Worm (Caenorhabditis elegans): Measurements from ENCODE around the gene Y81G3A.6.

Y81G3A.6 gene

ce11 chrII:13117135-13117534 lies 34.8 kb upstream of the Y81G3A.6 start, which contains the start of gene gfm-1 (continued):
- TF ChIP-seq alr-1 (tag; optimal IDR thresholded peaks at IDR 0.05) = no peak
- peak; percentile 44 to 77 for TF ChIP-seq lsy-2 (tag; optimal IDR thresholded peaks at IDR 0.05)
- no peak for TF ChIP-seq nhr-10 (tag; optimal IDR thresholded peaks at IDR 0.05)
- peak; percentile 82 for TF ChIP-seq sma-9 (GFP tag; optimal IDR thresholded peaks at IDR 0.05)
- TF ChIP-seq sma-9 (tag; optimal IDR thresholded peaks at IDR 0.05) = no peak
- TF ChIP-seq ama-1 (optimal IDR thresholded peaks at IDR 0.05) = no peak
- peak in 1 of 2 experiments; percentile 12 for TF ChIP-seq mdl-1 (tag; optimal IDR thresholded peaks at IDR 0.05)
- peak; percentile 73 for TF ChIP-seq snpc-4 (tag; optimal IDR thresholded peaks at IDR 0.05)
- TF ChIP-seq peb-1 (tag; optimal IDR thresholded peaks at IDR 0.05) = no peak
- TF ChIP-seq blmp-1 (tag; optimal IDR thresholded peaks at IDR 0.05; ENCODE audit: insufficient read depth) = no peak
- TF ChIP-seq nhr-12 (tag; optimal IDR thresholded peaks at IDR 0.05) = no peak
- peak; percentile 75 for TF ChIP-seq gmeb-1 (tag; optimal IDR thresholded peaks at IDR 0.05)
- TF ChIP-seq F13H6.1 (tag; optimal IDR thresholded peaks at IDR 0.05) = peak; percentile 71
- TF ChIP-seq dmd-4 (tag; optimal IDR thresholded peaks at IDR 0.05) = no peak
- TF ChIP-seq elt-1 (tag; optimal IDR thresholded peaks at IDR 0.05) = no peak
- TF ChIP-seq mab-5 (tag; optimal IDR thresholded peaks at IDR 0.05) = no peak
- no peak for TF ChIP-seq lin-39 (tag; optimal IDR thresholded peaks at IDR 0.05)
- TF ChIP-seq nhr-129 (tag; optimal IDR thresholded peaks at IDR 0.05) = no peak
- no peak for TF ChIP-seq elt-3 (tag; optimal IDR thresholded peaks at IDR 0.05)
- peak; percentile 72 for TF ChIP-seq sem-4 (tag; optimal IDR thresholded peaks at IDR 0.05)
- TF ChIP-seq nhr-77 (tag; optimal IDR thresholded peaks at IDR 0.05) = no peak
- no peak for TF ChIP-seq Y55F3AM.14 (GFP tag; optimal IDR thresholded peaks at IDR 0.05)

- TF ChIP-seq fos-1 (tag; optimal IDR thresholded peaks at IDR 0.05) (no peak), unc-55 (GFP tag; optimal IDR thresholded peaks at IDR 0.05) (no peak), nhr-21 (tag; optimal IDR thresholded peaks at IDR 0.05) (no peak), nhr-25 (tag; optimal IDR thresholded peaks at IDR 0.05) (no peak), ZK546.5 (tag; optimal IDR thresholded peaks at IDR 0.05) (no peak), crh-2 (tag; optimal IDR thresholded peaks at IDR 0.05) (no peak), gmeb-1 (tag; optimal IDR thresholded peaks at IDR 0.05) (no peak), nhr-12 (tag; optimal IDR thresholded peaks at IDR 0.05) (no peak), alr-1 (tag; optimal IDR thresholded peaks at IDR 0.05) (no peak)
These were observed 34.4 kb upstream of the Y81G3A.6 start, which contains the start of gene rict-1 for ce11 chrII:13116710-13117109. TSS of gene rict-1 (minus strand) at chrII:13116810.

- TF ChIP-seq nhr-237 (tag; optimal IDR thresholded peaks at IDR 0.05) (no peak), ztf-11 (tag; optimal IDR thresholded peaks at IDR 0.05) (no peak), nhr-129 (tag; optimal IDR thresholded peaks at IDR 0.05) (no peak), unc-55 (GFP tag; optimal IDR thresholded peaks at IDR 0.05) (no peak), fos-1 (tag; optimal IDR thresholded peaks at IDR 0.05) (no peak), nhr-10 (tag; optimal IDR thresholded peaks at IDR 0.05) (no peak), unc-62 (GFP tag; optimal IDR thresholded peaks at IDR 0.05) (no peak), zag-1 (tag; optimal IDR thresholded peaks at IDR 0.05) (no peak), nhr-6 (tag; optimal IDR thresholded peaks at IDR 0.05) (no peak), nhr-25 (tag; optimal IDR thresholded peaks at IDR 0.05) (no peak), crh-2 (tag; optimal IDR thresholded peaks at IDR 0.05) (no peak), gmeb-1 (tag; optimal IDR thresholded peaks at IDR 0.05) (no peak), blmp-1 (tag; optimal IDR thresholded peaks at IDR 0.05; ENCODE audit: insufficient read depth) (no peak), unc-39 (tag; optimal IDR thresholded peaks at IDR 0.05) (no peak), nhr-21 (tag; optimal IDR thresholded peaks at IDR 0.05) (no peak)
These were observed 25.4 kb upstream of the Y81G3A.6 start, which contains the start of gene pqn-32 for ce11 chrII:13107719-13108118. TSS of gene pqn-32 (plus strand) at chrII:13108019.

ce11 chrII:13098175-13098574 lies 15.9 kb upstream of the Y81G3A.6 start, which contains the start of gene col-86:
TSS of gene col-86 (minus strand) at chrII:13098275.
- TF ChIP-seq mbf-1 (tag; optimal IDR thresholded peaks at IDR 0.05) = no peak
- TF ChIP-seq sem-4 (tag; optimal IDR thresholded peaks at IDR 0.05) = no peak
- no peak for TF ChIP-seq nhr-25 (tag; optimal IDR thresholded peaks at IDR 0.05)
- TF ChIP-seq ceh-82 (tag; optimal IDR thresholded peaks at IDR 0.05) = no peak
- TF ChIP-seq blmp-1 (tag; optimal IDR thresholded peaks at IDR 0.05; ENCODE audit: insufficient read depth) = no peak
- TF ChIP-seq nhr-21 (tag; optimal IDR thresholded peaks at IDR 0.05) = no peak
- TF ChIP-seq sma-3 (GFP tag; optimal IDR thresholded peaks at IDR 0.05) = no peak
- no peak for TF ChIP-seq snpc-4 (tag; optimal IDR thresholded peaks at IDR 0.05)
- no peak for TF ChIP-seq skn-1 (tag; optimal IDR thresholded peaks at IDR 0.05)
- TF ChIP-seq alr-1 (tag; optimal IDR thresholded peaks at IDR 0.05) = no peak
- no peak for TF ChIP-seq C34F6.9 (tag; optimal IDR thresholded peaks at IDR 0.05)
- no peak for TF ChIP-seq lin-11 (tag; optimal IDR thresholded peaks at IDR 0.05)
- TF ChIP-seq ceh-16 (tag; optimal IDR thresholded peaks at IDR 0.05) = no peak
- TF ChIP-seq mdl-1 (tag; optimal IDR thresholded peaks at IDR 0.05) = no peak
- TF ChIP-seq unc-39 (tag; optimal IDR thresholded peaks at IDR 0.05) = no peak
- TF ChIP-seq ZK546.5 (tag; optimal IDR thresholded peaks at IDR 0.05) = no peak
- no peak for TF ChIP-seq dmd-4 (tag; optimal IDR thresholded peaks at IDR 0.05)
- TF ChIP-seq crh-2 (tag; optimal IDR thresholded peaks at IDR 0.05) = no peak
- no peak for TF ChIP-seq nhr-12 (tag; optimal IDR thresholded peaks at IDR 0.05)
- TF ChIP-seq peb-1 (tag; optimal IDR thresholded peaks at IDR 0.05) = no peak

All from whole organism, L2 larva.